Fruit fly (Drosophila melanogaster) whole organism, embryonic: ENCODE results near the gene CG4218.

Source experiments
- Atf3 ChIP-seq: fragments of 200-800 bp; sonication (Bioruptor generic); optimal IDR thresholded peaks from 3 replicates; lab custom pipeline; 2016; ENCODE audit warnings: missing biosample characterization, missing genetic modification characterization
- Bgb ChIP-seq: fragments of 200-800 bp; sonication (Bioruptor generic); IDR thresholded peaks from 2 replicates; pipeline ENCODE4 v1.3.6; 2022; ENCODE audit warnings: missing biosample characterization, missing genetic modification characterization; ENCODE audit not compliant: partially characterized antibody
- Bteb2 ChIP-seq: fragments of 200-800 bp; sonication (Bioruptor generic); optimal IDR thresholded peaks from 2 replicates; lab custom pipeline; 2016; ENCODE audit warnings: missing biosample characterization, missing genetic modification characterization
- CG10147 ChIP-seq: fragments of 200-800 bp; sonication (Bioruptor generic); optimal IDR thresholded peaks from 2 replicates; lab custom pipeline; 2019; ENCODE audit warnings: missing biosample characterization, mild to moderate bottlenecking, missing genetic modification characterization, moderate library complexity
- CG10959 ChIP-seq: fragments of 200-800 bp; sonication (Bioruptor generic); IDR thresholded peaks from 2 replicates; pipeline ENCODE4 v1.3.6; 2022; ENCODE audit warnings: missing biosample characterization, missing genetic modification characterization
- CG12391 ChIP-seq: fragments of 200-800 bp; sonication (Bioruptor generic); optimal IDR thresholded peaks from 3 replicates; lab custom pipeline; 2018; ENCODE audit warnings: missing biosample characterization, mild to moderate bottlenecking, missing genetic modification characterization, moderate library complexity
- CG12769 ChIP-seq: fragments of 200-800 bp; sonication (Bioruptor generic); optimal IDR thresholded peaks from 2 replicates; lab custom pipeline; 2019; ENCODE audit warnings: missing biosample characterization, mild to moderate bottlenecking, missing genetic modification characterization, moderate library complexity
- CG13123 ChIP-seq: fragments of 200-800 bp; sonication (Bioruptor generic); optimal IDR thresholded peaks from 2 replicates; lab custom pipeline; 2016; ENCODE audit warnings: missing biosample characterization, missing genetic modification characterization
- CG13424 ChIP-seq: fragments of 200-800 bp; sonication (Bioruptor generic); optimal IDR thresholded peaks from 2 replicates; lab custom pipeline; 2019; ENCODE audit warnings: missing biosample characterization, mild to moderate bottlenecking, missing genetic modification characterization, moderate library complexity
- CG14441 ChIP-seq: fragments of 200-800 bp; sonication (Bioruptor generic); IDR thresholded peaks from 2 replicates; pipeline ENCODE4 v1.3.6; 2022; ENCODE audit warnings: missing biosample characterization, missing genetic modification characterization
- CG16813 ChIP-seq: fragments of 200-800 bp; sonication (Bioruptor generic); IDR thresholded peaks from 3 replicates; pipeline ENCODE4 v1.3.6; 2022; ENCODE audit warnings: missing biosample characterization, missing genetic modification characterization; ENCODE audit not compliant: partially characterized antibody
- CG1832 ChIP-seq: fragments of 200-800 bp; sonication (Bioruptor generic); optimal IDR thresholded peaks from 2 replicates; lab custom pipeline; 2017; ENCODE audit warnings: missing biosample characterization, mild to moderate bottlenecking, missing genetic modification characterization, inconsistent platforms
- CG18764 ChIP-seq: fragments of 200-800 bp; sonication (Bioruptor generic); optimal IDR thresholded peaks from 3 replicates; lab custom pipeline; 2016; ENCODE audit warnings: missing biosample characterization, missing genetic modification characterization
- CG31365 ChIP-seq: fragments of 200-800 bp; sonication (Bioruptor generic); optimal IDR thresholded peaks from 2 replicates; lab custom pipeline; 2018; ENCODE audit warnings: missing biosample characterization, mild to moderate bottlenecking, missing genetic modification characterization
- CG4328 ChIP-seq: fragments of 200-800 bp; sonication (Bioruptor generic); optimal IDR thresholded peaks from 3 replicates; lab custom pipeline; 2017; ENCODE audit warnings: missing biosample characterization, missing genetic modification reagents, missing genetic modification characterization
- CG4854 ChIP-seq: fragments of 200-800 bp; sonication (Bioruptor generic); optimal IDR thresholded peaks from 2 replicates; lab custom pipeline; 2016; ENCODE audit warnings: missing biosample characterization, missing genetic modification characterization, inconsistent platforms
- CG7745 ChIP-seq: fragments of 200-800 bp; sonication (Bioruptor generic); optimal IDR thresholded peaks from 2 replicates; lab custom pipeline; 2018; ENCODE audit warnings: missing biosample characterization, mild to moderate bottlenecking, missing genetic modification characterization, moderate library complexity
- CG9215 ChIP-seq: fragments of 200-800 bp; sonication (Bioruptor generic); IDR thresholded peaks from 2 replicates; pipeline ENCODE4 v1.3.6; 2022; ENCODE audit warnings: missing biosample characterization, missing genetic modification characterization
- CHES-1-like ChIP-seq: fragments of 200-800 bp; sonication (Bioruptor generic); optimal IDR thresholded peaks from 2 replicates; lab custom pipeline; 2016; ENCODE audit warnings: missing biosample characterization, missing genetic modification characterization
- Eip74EF ChIP-seq, 2 experiments: fragments of 200-800 bp in 1 of 2; fragments of >200 bp in 1 of 2; sonication (Bioruptor generic) in 1 of 2; optimal IDR thresholded peaks; 2 replicates each; lab custom pipeline; 2017 to 2019; ENCODE audit warnings: missing biosample characterization in 2 of 2, missing genetic modification characterization in 2 of 2, mild to moderate bottlenecking in 1 of 2, moderate library complexity in 1 of 2
- Ets97D ChIP-seq: fragments of 200-800 bp; sonication (Bioruptor generic); optimal IDR thresholded peaks from 3 replicates; lab custom pipeline; 2016; ENCODE audit warnings: missing biosample characterization, missing genetic modification characterization
- HLH4C ChIP-seq: fragments of 200-800 bp; sonication (Bioruptor generic); IDR thresholded peaks from 3 replicates; pipeline ENCODE4 v1.3.6; 2022; ENCODE audit warnings: missing biosample characterization, missing genetic modification characterization; ENCODE audit not compliant: partially characterized antibody
- Jarid2 ChIP-seq: fragments of 200-800 bp; sonication (Bioruptor generic); optimal IDR thresholded peaks from 3 replicates; lab custom pipeline; 2017; ENCODE audit warnings: mild to moderate bottlenecking, missing biosample characterization, missing genetic modification reagents, missing genetic modification characterization
- Lim3 ChIP-seq: fragments of 200-800 bp; sonication (Bioruptor generic); IDR thresholded peaks from 2 replicates; pipeline ENCODE4 v1.3.6; 2022; ENCODE audit warnings: missing biosample characterization, missing genetic modification characterization
- MTF-1 ChIP-seq: fragments of 200-800 bp; sonication (Bioruptor generic); optimal IDR thresholded peaks from 2 replicates; lab custom pipeline; 2018; ENCODE audit warnings: missing biosample characterization, mild to moderate bottlenecking, missing genetic modification characterization, borderline replicate concordance
- Mad ChIP-seq: fragments of 200-800 bp; sonication (Bioruptor generic); optimal IDR thresholded peaks from 2 replicates; lab custom pipeline; 2016; ENCODE audit warnings: missing biosample characterization, missing genetic modification characterization
- Med ChIP-seq: fragments of 200-800 bp; sonication (Bioruptor generic); peaks from one replicate; lab custom pipeline; 2016; ENCODE audit warnings: missing biosample characterization, missing genetic modification characterization, mild to moderate bottlenecking, inconsistent platforms, moderate library complexity
- Meics ChIP-seq: fragments of 200-800 bp; sonication (Bioruptor generic); optimal IDR thresholded peaks from 2 replicates; lab custom pipeline; 2017; ENCODE audit warnings: missing biosample characterization, mild to moderate bottlenecking, missing genetic modification characterization
- NFAT ChIP-seq: fragments of 200-800 bp; sonication (Bioruptor generic); IDR thresholded peaks from 2 replicates; pipeline ENCODE4 v1.3.6; 2022; ENCODE audit warnings: missing biosample characterization, missing genetic modification characterization
- Sry-δ ChIP-seq: fragments of 200-800 bp; sonication (Bioruptor generic); optimal IDR thresholded peaks from 2 replicates; lab custom pipeline; 2016; ENCODE audit warnings: missing biosample characterization, missing genetic modification characterization
- Ssrp ChIP-seq: fragments of 200-800 bp; sonication (Bioruptor generic); optimal IDR thresholded peaks from 2 replicates; lab custom pipeline; 2018; ENCODE audit warnings: missing biosample characterization, mild to moderate bottlenecking, missing genetic modification characterization, moderate library complexity
- bowl ChIP-seq: fragments of 200-800 bp; sonication (Bioruptor generic); IDR thresholded peaks from 2 replicates; pipeline ENCODE4 v1.3.6; 2022; ENCODE audit warnings: missing biosample characterization, missing genetic modification characterization
- cato ChIP-seq: fragments of 200-800 bp; sonication (Bioruptor generic); optimal IDR thresholded peaks from 2 replicates; lab custom pipeline; 2016; ENCODE audit warnings: missing biosample characterization, missing genetic modification characterization, borderline replicate concordance
- cg ChIP-seq: fragments of 200-800 bp; sonication (Bioruptor generic); optimal IDR thresholded peaks from 3 replicates; lab custom pipeline; 2019; ENCODE audit warnings: missing biosample characterization, mild to moderate bottlenecking, missing genetic modification characterization, moderate library complexity
- dysf ChIP-seq: fragments of 200-800 bp; sonication (Bioruptor generic); IDR thresholded peaks from 3 replicates; pipeline ENCODE4 v1.3.6; 2022; ENCODE audit warnings: missing biosample characterization, missing genetic modification characterization
- gro ChIP-seq: fragments of 200-800 bp; sonication (Bioruptor generic); optimal IDR thresholded peaks from 2 replicates; lab custom pipeline; 2016; ENCODE audit warnings: missing biosample characterization, missing genetic modification characterization
- gsb-n ChIP-seq: fragments of 200-800 bp; sonication (Bioruptor generic); optimal IDR thresholded peaks from 3 replicates; lab custom pipeline; 2018; ENCODE audit warnings: missing biosample characterization, mild to moderate bottlenecking, missing genetic modification characterization
- h ChIP-seq: fragments of >200 bp; optimal IDR thresholded peaks from 2 replicates; lab custom pipeline; 2017
- her ChIP-seq: fragments of 200-800 bp; sonication (Bioruptor generic); optimal IDR thresholded peaks from 2 replicates; lab custom pipeline; 2016; ENCODE audit warnings: missing biosample characterization, missing genetic modification characterization
- insv ChIP-seq, 2 experiments: fragments of 200-800 bp; sonication (Bioruptor generic); optimal IDR thresholded peaks; 3 replicates each; lab custom pipeline; 2016 to 2018; ENCODE audit warnings: missing biosample characterization in 2 of 2, missing genetic modification characterization in 2 of 2
- kni ChIP-seq: fragments of 200-800 bp; sonication (Bioruptor generic); optimal IDR thresholded peaks from 3 replicates; lab custom pipeline; 2017; ENCODE audit warnings: mild to moderate bottlenecking, missing biosample characterization, missing genetic modification reagents, missing genetic modification characterization
- mam ChIP-seq: fragments of 200-800 bp; sonication (Bioruptor generic); optimal IDR thresholded peaks from 3 replicates; lab custom pipeline; 2016; ENCODE audit warnings: missing biosample characterization, missing genetic modification characterization
- mirr ChIP-seq: fragments of 200-800 bp; sonication (Bioruptor generic); optimal IDR thresholded peaks from 3 replicates; lab custom pipeline; 2018; ENCODE audit warnings: missing biosample characterization, mild to moderate bottlenecking, missing genetic modification characterization
- rib ChIP-seq: fragments of 200-800 bp; sonication (Bioruptor generic); IDR thresholded peaks from 2 replicates; pipeline ENCODE4 v1.3.6; 2022; ENCODE audit warnings: missing biosample characterization, missing genetic modification characterization
- row ChIP-seq: fragments of 200-800 bp; sonication (Bioruptor generic); IDR thresholded peaks from 3 replicates; pipeline ENCODE4 v1.3.6; 2022; ENCODE audit warnings: missing biosample characterization, missing genetic modification characterization
- run ChIP-seq: fragments of 200-800 bp; sonication (Bioruptor generic); optimal IDR thresholded peaks from 3 replicates; lab custom pipeline; 2018; ENCODE audit warnings: missing biosample characterization, mild to moderate bottlenecking, missing genetic modification characterization
- tll ChIP-seq, 2 experiments: fragments of 200-800 bp in 1 of 2; fragments of >200 bp in 1 of 2; sonication (Bioruptor generic) in 1 of 2; optimal IDR thresholded peaks; 2 replicates each; lab custom pipeline; 2017 to 2019; ENCODE audit warnings: missing biosample characterization in 2 of 2, missing genetic modification characterization in 2 of 2, mild to moderate bottlenecking in 1 of 2, moderate library complexity in 1 of 2
- twi ChIP-seq: fragments of 200-800 bp; optimal IDR thresholded peaks from 2 replicates; lab custom pipeline; 2019; ENCODE audit warnings: missing biosample characterization, mild to moderate bottlenecking, missing genetic modification characterization, moderate library complexity
- usp ChIP-seq: fragments of >200 bp; optimal IDR thresholded peaks from 2 replicates; lab custom pipeline; 2017; ENCODE audit warnings: missing biosample characterization, missing genetic modification characterization
- wek ChIP-seq: fragments of 200-800 bp; sonication (Bioruptor generic); optimal IDR thresholded peaks from 3 replicates; lab custom pipeline; 2018; ENCODE audit warnings: missing biosample characterization, mild to moderate bottlenecking, missing genetic modification characterization, moderate library complexity

The CG4218 gene

dm6 chr2L:14536730-14537427 lies 12.0 kb downstream of the CG4218 start:
- TF ChIP-seq her (GFP tag; lab: Kevin White, UChicago): no peak
- no peak for TF ChIP-seq CHES-1-like (GFP tag; lab: Kevin White, UChicago)
- TF ChIP-seq rib: peak; percentile 72
- TF ChIP-seq NFAT: no peak
- no peak for TF ChIP-seq Mad (GFP tag; lab: Kevin White, UChicago)
- no peak for TF ChIP-seq wek (GFP tag; lab: Kevin White, UChicago)
- TF ChIP-seq bowl (GFP tag; lab: Robert Waterston, UW): no peak
- peak; percentile 55 for TF ChIP-seq twi
- no peak for TF ChIP-seq CG4854 (GFP tag; lab: Kevin White, UChicago)
- TF ChIP-seq CG14441: no peak
- TF ChIP-seq insv (GFP tag; optimal IDR thresholded peaks at IDR 0.05; lab: Kevin White, UChicago): no peak
- no peak for TF ChIP-seq mam (GFP tag; lab: Kevin White, UChicago)
- peak; percentile 69 for TF ChIP-seq CG12769 (tag; lab: Kevin White, UChicago)
- TF ChIP-seq CG10147 (GFP tag; lab: Kevin White, UChicago): no peak
- TF ChIP-seq cato: no peak
- TF ChIP-seq Lim3 (GFP tag; lab: Robert Waterston, UW): no peak
- no peak for TF ChIP-seq Eip74EF (GFP tag; optimal IDR thresholded peaks at IDR 0.05; lab: Kevin White, UChicago)
- TF ChIP-seq gro: peak; percentile 25
- TF ChIP-seq Med (GFP tag; lab: Kevin White, UChicago): peak; percentile 13
- no peak for TF ChIP-seq Ets97D (GFP tag; lab: Kevin White, UChicago)
- TF ChIP-seq HLH4C (GFP tag; lab: Robert Waterston, UW): no peak
- no peak for TF ChIP-seq MTF-1
- no peak for TF ChIP-seq CG13424 (tag; lab: Kevin White, UChicago)
- peak; percentile 62 for TF ChIP-seq kni (GFP tag; lab: Kevin White, UChicago)
- TF ChIP-seq Sry-δ: no peak
- TF ChIP-seq CG31365 (tag; lab: Kevin White, UChicago): no peak
- TF ChIP-seq CG16813 (GFP tag; lab: Robert Waterston, UW): no peak
- no peak for TF ChIP-seq CG13123 (GFP tag; lab: Kevin White, UChicago)
- peak; percentile 87 for TF ChIP-seq CG4328 (GFP tag; lab: Kevin White, UChicago)
- TF ChIP-seq CG1832 (GFP tag; lab: Kevin White, UChicago): no peak
- no peak for TF ChIP-seq h (lab: Kevin White, UChicago)
- TF ChIP-seq Meics: no peak
- no peak for TF ChIP-seq CG18764 (GFP tag; lab: Kevin White, UChicago)
- no peak for TF ChIP-seq mirr (GFP tag; lab: Kevin White, UChicago)
- no peak for TF ChIP-seq row (GFP tag; lab: Robert Waterston, UW)
- TF ChIP-seq dysf (GFP tag; lab: Robert Waterston, UW): no peak
- TF ChIP-seq Ssrp (tag; lab: Kevin White, UChicago): no peak
- TF ChIP-seq run (tag; lab: Kevin White, UChicago): peak; percentile 63
- TF ChIP-seq gsb-n: peak; percentile 9
- no peak for TF ChIP-seq CG10959 (GFP tag; lab: Robert Waterston, UW)
- TF ChIP-seq tll (GFP tag; optimal IDR thresholded peaks at IDR 0.05; lab: Kevin White, UChicago): no peak
- no peak for TF ChIP-seq cg
- TF ChIP-seq CG7745 (tag; lab: Kevin White, UChicago): peak; percentile 95
- no peak for TF ChIP-seq Atf3 (GFP tag; lab: Kevin White, UChicago)
- no peak for TF ChIP-seq usp (GFP tag; lab: Kevin White, UChicago)
- TF ChIP-seq Bteb2: no peak
- TF ChIP-seq Bgb (GFP tag; lab: Robert Waterston, UW): no peak
- TF ChIP-seq CG12391 (tag; lab: Kevin White, UChicago): no peak
- TF ChIP-seq Jarid2: no peak
- TF ChIP-seq CG9215 (GFP tag; lab: Robert Waterston, UW): no peak
